Fruit fly (Drosophila melanogaster) whole organism, embryonic: Measurements from ENCODE around the gene CG17321.

ENCODE experiments used
- Atf-2 ChIP-seq: fragments of 200-800 bp; sonication (Bioruptor generic); optimal IDR thresholded peaks from 2 replicates; lab custom pipeline; 2016; ENCODE audit warnings: missing biosample characterization, missing genetic modification characterization
- Awh ChIP-seq: fragments of 200-800 bp; sonication (Bioruptor generic); IDR thresholded peaks from 2 replicates; pipeline ENCODE4, ENCODE4 v1.3.6; 2022; ENCODE audit warnings: missing biosample characterization, missing genetic modification characterization
- Bgb ChIP-seq: fragments of 200-800 bp; sonication (Bioruptor generic); IDR thresholded peaks from 2 replicates; pipeline ENCODE4 v1.3.6; 2022; ENCODE audit warnings: missing biosample characterization, missing genetic modification characterization; ENCODE audit not compliant: partially characterized antibody
- BtbVII ChIP-seq: fragments of 200-800 bp; sonication (Bioruptor generic); optimal IDR thresholded peaks from 3 replicates; lab custom pipeline; 2017; ENCODE audit warnings: missing biosample characterization, mild to moderate bottlenecking, missing genetic modification characterization
- C15 ChIP-seq: fragments of 200-800 bp; sonication (Bioruptor generic); IDR thresholded peaks from 3 replicates; pipeline ENCODE4 v1.3.6; 2022; ENCODE audit warnings: missing biosample characterization, missing genetic modification characterization
- CG11398 ChIP-seq: fragments of 200-800 bp; sonication (Bioruptor generic); optimal IDR thresholded peaks from 2 replicates; lab custom pipeline; 2016; ENCODE audit warnings: missing biosample characterization, missing genetic modification characterization
- CG12071 ChIP-seq: fragments of 200-800 bp; sonication (Bioruptor generic); optimal IDR thresholded peaks from 3 replicates; lab custom pipeline; 2018; ENCODE audit warnings: missing biosample characterization, mild to moderate bottlenecking, missing genetic modification characterization
- CG14860 ChIP-seq: fragments of 200-800 bp; sonication (Bioruptor generic); IDR thresholded peaks from 3 replicates; pipeline ENCODE4 v1.3.6; 2022; ENCODE audit warnings: missing biosample characterization, missing genetic modification characterization; ENCODE audit not compliant: partially characterized antibody
- CG15073 ChIP-seq: fragments of 200-800 bp; sonication (Bioruptor generic); optimal IDR thresholded peaks from 2 replicates; lab custom pipeline; 2016; ENCODE audit warnings: missing biosample characterization, missing genetic modification characterization
- CG15479 ChIP-seq: fragments of 200-800 bp; sonication (Bioruptor generic); optimal IDR thresholded peaks from 3 replicates; lab custom pipeline; 2019; ENCODE audit warnings: missing biosample characterization, mild to moderate bottlenecking, missing genetic modification characterization, moderate library complexity
- CG33213 ChIP-seq: fragments of 200-800 bp; sonication (Bioruptor generic); optimal IDR thresholded peaks from 3 replicates; lab custom pipeline; 2016; ENCODE audit warnings: missing biosample characterization, missing genetic modification characterization
- CG4360 ChIP-seq: fragments of 200-800 bp; sonication (Bioruptor generic); IDR thresholded peaks from 2 replicates; pipeline ENCODE4 v1.3.6; 2022; ENCODE audit warnings: missing biosample characterization, missing genetic modification characterization
- CG4617 ChIP-seq: fragments of 200-800 bp; sonication (Bioruptor generic); optimal IDR thresholded peaks from 3 replicates; lab custom pipeline; 2016; ENCODE audit warnings: missing biosample characterization, missing genetic modification characterization, borderline replicate concordance
- CG5245 ChIP-seq: fragments of 200-800 bp; sonication (Bioruptor generic); optimal IDR thresholded peaks from 3 replicates; lab custom pipeline; 2016; ENCODE audit warnings: missing biosample characterization, missing genetic modification characterization
- CG5953 ChIP-seq: fragments of 200-800 bp; sonication (Bioruptor generic); IDR thresholded peaks from 2 replicates; pipeline ENCODE4 v1.3.6; 2022; ENCODE audit warnings: missing biosample characterization, missing genetic modification characterization
- CG7357 ChIP-seq: fragments of 200-800 bp; sonication (Bioruptor generic); IDR thresholded peaks from 3 replicates; pipeline ENCODE4 v1.3.6; 2022; ENCODE audit warnings: missing biosample characterization, missing genetic modification characterization
- Camta ChIP-seq: fragments of 200-800 bp; sonication (Bioruptor generic); optimal IDR thresholded peaks from 2 replicates; lab custom pipeline; 2016; ENCODE audit warnings: missing biosample characterization, missing genetic modification characterization
- Chrac-16 ChIP-seq: fragments of 200-800 bp; sonication (Bioruptor generic); optimal IDR thresholded peaks from 3 replicates; lab custom pipeline; 2016; ENCODE audit warnings: missing biosample characterization, missing genetic modification characterization
- Dbx ChIP-seq: fragments of 200-800 bp; sonication (Bioruptor generic); IDR thresholded peaks from 3 replicates; pipeline ENCODE4 v1.3.6; 2022; ENCODE audit warnings: missing biosample characterization, missing genetic modification characterization
- Doc2 ChIP-seq: fragments of 200-800 bp; sonication (Bioruptor generic); IDR thresholded peaks from 2 replicates; pipeline ENCODE4 v1.3.6; 2022; ENCODE audit warnings: missing biosample characterization, missing genetic modification characterization
- Drgx ChIP-seq: fragments of 200-800 bp; sonication (Bioruptor generic); IDR thresholded peaks from 2 replicates; pipeline ENCODE4 v1.3.6; 2022; ENCODE audit warnings: missing biosample characterization, missing genetic modification characterization
- E2f1 ChIP-seq: fragments of 200-800 bp; sonication (Bioruptor generic); IDR thresholded peaks from 2 replicates; pipeline ENCODE4 v1.3.6; 2022; ENCODE audit warnings: missing biosample characterization, missing genetic modification characterization
- Fer1 ChIP-seq: fragments of 200-800 bp; sonication (Bioruptor generic); optimal IDR thresholded peaks from 2 replicates; lab custom pipeline; 2017; ENCODE audit warnings: missing biosample characterization, mild to moderate bottlenecking, missing genetic modification characterization
- GATAe ChIP-seq: fragments of 200-800 bp; sonication (Bioruptor generic); conservative IDR thresholded peaks from 2 replicates; pipeline ENCODE4 v1.3.6; 2022; ENCODE audit warnings: missing biosample characterization, missing genetic modification characterization
- Hmr ChIP-seq: fragments of 200-800 bp; sonication (Bioruptor generic); optimal IDR thresholded peaks from 3 replicates; lab custom pipeline; 2017; ENCODE audit warnings: mild to moderate bottlenecking, missing biosample characterization, missing genetic modification reagents, missing genetic modification characterization
- Hr78 ChIP-seq, 2 experiments: fragments of 200-800 bp in 1 of 2; fragments of >200 bp in 1 of 2; sonication (Bioruptor generic) in 1 of 2; optimal IDR thresholded peaks; 2 replicates each; lab custom pipeline; 2017 to 2019; ENCODE audit warnings: missing biosample characterization in 2 of 2, missing genetic modification characterization in 2 of 2, mild to moderate bottlenecking in 1 of 2, moderate library complexity in 1 of 2
- NC2α ChIP-seq: fragments of 200-800 bp; sonication (Bioruptor generic); optimal IDR thresholded peaks from 2 replicates; lab custom pipeline; 2016; ENCODE audit warnings: missing biosample characterization, missing genetic modification characterization
- NFAT ChIP-seq: fragments of 200-800 bp; sonication (Bioruptor generic); IDR thresholded peaks from 2 replicates; pipeline ENCODE4 v1.3.6; 2022; ENCODE audit warnings: missing biosample characterization, missing genetic modification characterization
- PHDP ChIP-seq: fragments of 200-800 bp; sonication (Bioruptor generic); optimal IDR thresholded peaks from 3 replicates; lab custom pipeline; 2018; ENCODE audit warnings: missing biosample characterization, mild to moderate bottlenecking, missing genetic modification characterization, moderate library complexity
- Rx ChIP-seq: fragments of 200-800 bp; sonication (Bioruptor generic); IDR thresholded peaks from 2 replicates; pipeline ENCODE4 v1.3.6; 2022; ENCODE audit warnings: missing biosample characterization, missing genetic modification characterization
- Trl ChIP-seq, 3 experiments: fragments of >200 bp in 2 of 3; fragments of 200-800 bp in 1 of 3; sonication (Bioruptor generic) in 1 of 3; optimal IDR thresholded peaks; 2 replicates in 1 of 3; 3 replicates in 2 of 3; lab custom pipeline; 2016 to 2017; ENCODE audit warnings: missing biosample characterization in 1 of 3, missing genetic modification characterization in 1 of 3
- Xbp1 ChIP-seq: fragments of 200-800 bp; sonication (Bioruptor generic); optimal IDR thresholded peaks from 3 replicates; lab custom pipeline; 2016; ENCODE audit warnings: missing biosample characterization, mild to moderate bottlenecking, missing genetic modification characterization
- Xrp1 ChIP-seq: fragments of 200-800 bp; sonication (Bioruptor generic); IDR thresholded peaks from 2 replicates; pipeline ENCODE4 v1.3.6; 2022; ENCODE audit warnings: missing biosample characterization, missing genetic modification characterization
- ara ChIP-seq: fragments of 200-800 bp; sonication (Bioruptor generic); IDR thresholded peaks from 2 replicates; pipeline ENCODE4 v1.3.6; 2022; ENCODE audit warnings: missing biosample characterization, missing genetic modification characterization
- az2 ChIP-seq: fragments of 200-800 bp; sonication (Bioruptor generic); optimal IDR thresholded peaks from 3 replicates; lab custom pipeline; 2016; ENCODE audit warnings: missing biosample characterization, missing genetic modification characterization
- corto ChIP-seq: fragments of 200-800 bp; sonication (Bioruptor generic); optimal IDR thresholded peaks from 2 replicates; lab custom pipeline; 2016; ENCODE audit warnings: missing biosample characterization, mild to moderate bottlenecking, missing genetic modification characterization, moderate library complexity
- crc ChIP-seq: fragments of 200-800 bp; sonication (Bioruptor generic); optimal IDR thresholded peaks from 2 replicates; lab custom pipeline; 2016; ENCODE audit warnings: missing biosample characterization, missing genetic modification characterization
- dimm ChIP-seq: fragments of 200-800 bp; sonication (Bioruptor generic); IDR thresholded peaks from 2 replicates; pipeline ENCODE4 v1.3.6; 2022; ENCODE audit warnings: missing biosample characterization, missing genetic modification characterization
- ewg ChIP-seq: fragments of 200-800 bp; sonication (Bioruptor generic); optimal IDR thresholded peaks from 3 replicates; lab custom pipeline; 2017; ENCODE audit warnings: mild to moderate bottlenecking, missing biosample characterization, missing genetic modification reagents, missing genetic modification characterization
- fd96Cb ChIP-seq: fragments of 200-800 bp; sonication (Bioruptor generic); optimal IDR thresholded peaks from 2 replicates; lab custom pipeline; 2018; ENCODE audit warnings: missing biosample characterization, mild to moderate bottlenecking, missing genetic modification characterization, moderate library complexity
- ken ChIP-seq: fragments of 200-800 bp; sonication (Bioruptor generic); IDR thresholded peaks from 3 replicates; pipeline ENCODE4 v1.3.6; 2022; ENCODE audit warnings: missing biosample characterization, missing genetic modification characterization
- luna ChIP-seq: fragments of 200-800 bp; sonication (Bioruptor generic); optimal IDR thresholded peaks from 2 replicates; lab custom pipeline; 2016; ENCODE audit warnings: missing biosample characterization, missing genetic modification characterization
- maf-S ChIP-seq: fragments of 200-800 bp; sonication (Bioruptor generic); optimal IDR thresholded peaks from 2 replicates; lab custom pipeline; 2016; ENCODE audit warnings: missing biosample characterization, missing genetic modification characterization
- mam ChIP-seq: fragments of 200-800 bp; sonication (Bioruptor generic); optimal IDR thresholded peaks from 3 replicates; lab custom pipeline; 2016; ENCODE audit warnings: missing biosample characterization, missing genetic modification characterization
- nom ChIP-seq: fragments of 200-800 bp; sonication (Bioruptor generic); optimal IDR thresholded peaks from 2 replicates; lab custom pipeline; 2017; ENCODE audit warnings: missing biosample characterization, missing genetic modification characterization, mild to moderate bottlenecking, moderate library complexity, missing genetic modification reagents
- run ChIP-seq: fragments of 200-800 bp; sonication (Bioruptor generic); optimal IDR thresholded peaks from 3 replicates; lab custom pipeline; 2018; ENCODE audit warnings: missing biosample characterization, mild to moderate bottlenecking, missing genetic modification characterization
- sisA ChIP-seq: fragments of 200-800 bp; sonication (Bioruptor generic); IDR thresholded peaks from 2 replicates; pipeline ENCODE4 v1.3.6; 2022; ENCODE audit warnings: missing biosample characterization, missing genetic modification characterization
- ssp ChIP-seq: fragments of 200-800 bp; sonication (Bioruptor generic); IDR thresholded peaks from 2 replicates; pipeline ENCODE4 v1.3.6; 2022; ENCODE audit warnings: missing biosample characterization, missing genetic modification characterization
- unc-4 ChIP-seq: fragments of 200-800 bp; sonication (Bioruptor generic); IDR thresholded peaks from 2 replicates; pipeline ENCODE4 v1.3.6; 2022; ENCODE audit warnings: missing biosample characterization, missing genetic modification characterization; ENCODE audit not compliant: partially characterized antibody

The CG17321 gene

DNA sequence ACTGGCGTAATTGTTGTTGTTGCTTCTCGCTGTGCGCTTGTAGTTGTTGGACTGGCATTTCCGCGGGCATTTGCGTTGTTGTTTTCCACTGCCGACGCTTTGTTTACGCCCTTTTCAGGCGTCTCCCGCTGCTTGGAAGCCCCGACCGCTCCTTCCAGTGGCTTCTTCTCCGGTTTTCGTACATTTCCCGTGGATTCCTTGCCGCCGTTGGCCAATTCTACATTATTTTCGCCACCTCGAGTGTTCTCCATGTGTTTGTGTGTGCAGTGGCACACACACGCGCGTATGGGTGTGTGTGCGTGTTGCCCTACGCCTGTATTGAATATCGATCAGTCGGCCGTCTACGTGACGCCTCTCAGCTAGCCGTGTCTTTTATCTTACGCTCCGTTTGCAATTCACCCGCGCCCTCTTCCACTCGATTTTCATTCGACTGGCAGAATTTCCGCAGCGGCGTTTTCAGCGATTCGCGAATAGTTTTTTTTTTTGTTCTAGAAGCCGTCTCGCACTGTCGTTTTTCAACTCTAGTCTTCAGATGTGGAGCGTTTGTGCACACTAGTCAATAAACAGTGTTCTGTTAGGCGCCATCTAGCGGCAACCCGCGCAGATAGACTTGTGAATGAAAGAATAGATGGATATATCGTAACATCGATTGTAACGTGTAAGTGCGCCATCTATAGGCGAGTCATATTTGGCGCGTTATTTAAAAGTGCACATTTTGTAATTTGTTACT lies 5.7 kb upstream of the CG17321 start, which contains the start of gene CG10600 (continued):
- TF ChIP-seq az2 (GFP tag; lab: Kevin White, UChicago) (peak; percentile 77), BtbVII (peak; percentile 79), CG4360 (GFP tag; lab: Robert Waterston, UW) (no peak), dimm (no peak), nom (GFP tag; lab: Kevin White, UChicago) (peak; percentile 54), Xbp1 (GFP tag; lab: Kevin White, UChicago) (peak; percentile 89), ewg (GFP tag; lab: Kevin White, UChicago) (peak; percentile 62), CG12071 (peak; percentile 48), maf-S (GFP tag; lab: Kevin White, UChicago) (peak; percentile 81), mam (peak; percentile 92), sisA (peak; percentile 70), run (tag; lab: Kevin White, UChicago) (peak; percentile 41), CG14860 (GFP tag; lab: Robert Waterston, UW) (peak; percentile 76), CG4617 (GFP tag; lab: Kevin White, UChicago) (peak; percentile 99), Rx (GFP tag; lab: Robert Waterston, UW) (peak; percentile 60), CG33213 (GFP tag; lab: Kevin White, UChicago) (peak; percentile 98), Bgb (GFP tag; lab: Robert Waterston, UW) (peak; percentile 92), luna (GFP tag; lab: Kevin White, UChicago) (peak; percentile 70), Fer1 (GFP tag; lab: Kevin White, UChicago) (peak; percentile 88), NFAT (GFP tag; lab: Robert Waterston, UW) (peak; percentile 88), Trl (optimal IDR thresholded peaks at IDR 0.05; lab: Kevin White, UChicago) (no peak), Trl (GFP tag; optimal IDR thresholded peaks at IDR 0.05; lab: Kevin White, UChicago) (peak; percentile 90), CG15479 (GFP tag; lab: Kevin White, UChicago) (no peak), CG15073 (GFP tag; lab: Kevin White, UChicago) (no peak), CG5245 (GFP tag; lab: Kevin White, UChicago) (peak; percentile 87), fd96Cb (tag; lab: Kevin White, UChicago) (peak; percentile 16), Dbx (GFP tag; lab: Robert Waterston, UW) (peak; percentile 87), ssp (peak; percentile 66), Xrp1 (peak; percentile 67), Doc2 (GFP tag; lab: Robert Waterston, UW) (0 out of 2 replicates have a peak, but pooled peaks have one; percentile 47), ara (peak; percentile 47), crc (GFP tag; lab: Kevin White, UChicago) (peak; percentile 78), CG11398 (GFP tag; lab: Kevin White, UChicago) (peak; percentile 77), Awh (GFP tag; lab: Robert Waterston, UW) (no peak), GATAe (GFP tag; lab: Robert Waterston, UW) (no peak), Drgx (GFP tag; lab: Robert Waterston, UW) (no peak), PHDP (tag; lab: Kevin White, UChicago) (peak; percentile 63), Atf-2 (GFP tag; lab: Kevin White, UChicago) (peak; percentile 74), Hr78 (GFP tag; optimal IDR thresholded peaks at IDR 0.05; lab: Kevin White, UChicago) (no peak), C15 (no peak), Hmr (GFP tag; lab: Kevin White, UChicago) (peak; percentile 93), Chrac-16 (GFP tag; lab: Kevin White, UChicago) (peak; percentile 79), E2f1 (GFP tag; lab: Robert Waterston, UW) (peak; percentile 64), unc-4 (peak; percentile 86), ken (GFP tag; lab: Robert Waterston, UW) (peak; percentile 74; the same call in 2 of the 3 replicates), CG5953 (GFP tag; lab: Robert Waterston, UW) (no peak), corto (GFP tag; lab: Kevin White, UChicago) (no peak), CG7357 (GFP tag; lab: Robert Waterston, UW) (no peak; the same call in 2 of the 3 replicates), NC2α (GFP tag; lab: Kevin White, UChicago) (peak; percentile 59), Camta (GFP tag; lab: Kevin White, UChicago) (peak; percentile 85)
